Worm (Caenorhabditis elegans) whole organism, young adult: Measurements from ENCODE around the gene F42D1.4.

Experiments used
- B0336.3 ChIP-seq: fragments of 200-800 bp; sonication (Bioruptor generic); IDR thresholded peaks from 2 replicates; pipeline ENCODE4 v1.3.6; 2022; ENCODE audit warnings: missing genetic modification characterization, missing compliant biosample characterization
- C06A6.2 ChIP-seq: fragments of 200-800 bp; sonication (Bioruptor generic); conservative IDR thresholded peaks from 2 replicates; pipeline ENCODE4 v1.3.6; 2022; ENCODE audit warnings: missing genetic modification characterization, missing compliant biosample characterization
- F22D6.2 ChIP-seq: sonication (generic microtip); optimal IDR thresholded peaks from 2 replicates; lab custom pipeline; 2016; ENCODE audit warnings: mild to moderate bottlenecking, missing genetic modification characterization, missing compliant biosample characterization
- F57C9.4 ChIP-seq: sonication (generic microtip); optimal IDR thresholded peaks from 2 replicates; lab custom pipeline; 2017; ENCODE audit warnings: mild to moderate bottlenecking, missing genetic modification characterization, missing compliant biosample characterization
- K11D2.4 ChIP-seq: fragments of 200-800 bp; sonication (Bioruptor generic); IDR thresholded peaks from 2 replicates; pipeline ENCODE4 v1.3.6; 2022; ENCODE audit warnings: missing genetic modification reagents, missing genetic modification characterization, missing compliant biosample characterization
- T07F8.4 ChIP-seq: sonication (generic microtip); optimal IDR thresholded peaks from 2 replicates; lab custom pipeline; 2016; ENCODE audit warnings: mild to moderate bottlenecking, missing genetic modification characterization, moderate library complexity, missing compliant biosample characterization
- Y53G8AR.9 ChIP-seq: fragments of 200-800 bp; sonication (Bioruptor generic); conservative IDR thresholded peaks from 2 replicates; pipeline ENCODE4 v1.3.6; 2022; ENCODE audit warnings: missing genetic modification reagents, missing genetic modification characterization, missing compliant biosample characterization
- Y56A3A.18 ChIP-seq: fragments of 200-800 bp; sonication (Bioruptor generic); IDR thresholded peaks from 2 replicates; pipeline ENCODE4 v1.3.6; 2022; ENCODE audit warnings: missing genetic modification reagents, missing genetic modification characterization, missing compliant biosample characterization
- ama-1 ChIP-seq, 3 experiments: fragments of 150-350 bp in 1 of 3; sonication (generic microtip) in 2 of 3; optimal IDR thresholded peaks; 2 replicates each; lab custom pipeline; 2014 to 2018; ENCODE audit warnings: missing biosample characterization in 2 of 3, missing genetic modification characterization in 2 of 3, missing genetic modification reagents in 2 of 3
- aptf-2 ChIP-seq: fragments of 200-800 bp; sonication (Bioruptor generic); conservative IDR thresholded peaks from 2 replicates; pipeline ENCODE4 v1.3.6; 2022; ENCODE audit warnings: missing genetic modification reagents, missing genetic modification characterization, missing compliant biosample characterization
- aptf-3 ChIP-seq: fragments of 200-800 bp; sonication (Bioruptor generic); IDR thresholded peaks from 2 replicates; pipeline ENCODE4 v1.3.6; 2022; ENCODE audit warnings: missing genetic modification characterization, missing compliant biosample characterization
- attf-5 ChIP-seq: fragments of 200-800 bp; sonication (Bioruptor generic); optimal IDR thresholded peaks from 2 replicates; lab custom pipeline; 2018; ENCODE audit warnings: mild to moderate bottlenecking, missing genetic modification characterization, missing compliant biosample characterization
- die-1 ChIP-seq: sonication (generic microtip); optimal IDR thresholded peaks from 2 replicates; lab custom pipeline; 2016; ENCODE audit warnings: missing genotype, mild to moderate bottlenecking, missing genetic modification characterization, missing compliant biosample characterization
- dpff-1 ChIP-seq: sonication (generic microtip); optimal IDR thresholded peaks from 2 replicates; lab custom pipeline; 2017; ENCODE audit warnings: mild to moderate bottlenecking, missing genetic modification characterization, missing compliant biosample characterization
- dpl-1 ChIP-seq: fragments of 150-350 bp; optimal IDR thresholded peaks from 2 replicates; lab custom pipeline; 2014; ENCODE audit warnings: missing biosample characterization, missing genetic modification reagents, missing genetic modification characterization
- egl-18 ChIP-seq: fragments of 200-800 bp; sonication (Bioruptor generic); IDR thresholded peaks from 2 replicates; pipeline ENCODE4 v1.3.6; 2022; ENCODE audit warnings: missing genetic modification reagents, missing genetic modification characterization, missing compliant biosample characterization
- egrh-3 ChIP-seq: fragments of 200-800 bp; sonication (Bioruptor generic); IDR thresholded peaks from 2 replicates; pipeline ENCODE4 v1.3.6; 2022; ENCODE audit warnings: missing genetic modification reagents, missing genetic modification characterization, missing compliant biosample characterization
- fkh-3 ChIP-seq: sonication (generic microtip); optimal IDR thresholded peaks from 2 replicates; lab custom pipeline; 2016; ENCODE audit warnings: mild to moderate bottlenecking, missing genetic modification characterization, missing compliant biosample characterization
- him-1 ChIP-seq: sonication (generic microtip); optimal IDR thresholded peaks from 2 replicates; lab custom pipeline; 2016; ENCODE audit warnings: missing genotype, missing genetic modification reagents, missing genetic modification characterization, missing compliant biosample characterization
- hlh-12 ChIP-seq: sonication (generic microtip); optimal IDR thresholded peaks from 2 replicates; lab custom pipeline; 2016; ENCODE audit warnings: missing genetic modification characterization, missing compliant biosample characterization
- hmg-1.2 ChIP-seq: fragments of 200-800 bp; sonication (Bioruptor generic); IDR thresholded peaks from 2 replicates; pipeline ENCODE4 v1.3.6; 2022; ENCODE audit warnings: missing genetic modification reagents, missing genetic modification characterization, missing compliant biosample characterization
- hmg-20 ChIP-seq: fragments of 200-800 bp; sonication (Bioruptor generic); IDR thresholded peaks from 2 replicates; pipeline ENCODE4 v1.3.6; 2022; ENCODE audit warnings: missing genetic modification reagents, missing genetic modification characterization, missing compliant biosample characterization
- lin-26 ChIP-seq: fragments of 200-800 bp; sonication (Bioruptor generic); IDR thresholded peaks from 2 replicates; pipeline ENCODE4 v1.3.6; 2022; ENCODE audit warnings: missing genetic modification reagents, missing genetic modification characterization, missing compliant biosample characterization
- lin-35 ChIP-seq, 3 experiments: fragments of 150-350 bp in 2 of 3; sonication (generic microtip) in 1 of 3; optimal IDR thresholded peaks; 2 replicates each; lab custom pipeline; 2014 to 2018; ENCODE audit warnings: missing biosample characterization in 3 of 3, missing genetic modification characterization in 3 of 3, missing genetic modification reagents in 3 of 3
- lin-54 ChIP-seq: fragments of 200-800 bp; sonication (Bioruptor generic); optimal IDR thresholded peaks from 2 replicates; lab custom pipeline; 2018; ENCODE audit warnings: mild to moderate bottlenecking, missing genetic modification characterization, missing compliant biosample characterization
- lsl-1 ChIP-seq: fragments of 200-800 bp; sonication (Bioruptor generic); optimal IDR thresholded peaks from 2 replicates; lab custom pipeline; 2018; ENCODE audit warnings: mild to moderate bottlenecking, missing genetic modification characterization, moderate library complexity, missing compliant biosample characterization
- madf-10 ChIP-seq: sonication (generic microtip); optimal IDR thresholded peaks from 2 replicates; lab custom pipeline; 2016; ENCODE audit warnings: mild to moderate bottlenecking, missing genetic modification characterization, missing compliant biosample characterization
- madf-3 ChIP-seq: fragments of 200-800 bp; sonication (Bioruptor generic); IDR thresholded peaks from 2 replicates; pipeline ENCODE4 v1.3.6; 2022; ENCODE audit warnings: missing genetic modification reagents, missing genetic modification characterization, missing compliant biosample characterization
- madf-6 ChIP-seq: fragments of 200-800 bp; sonication (Bioruptor generic); IDR thresholded peaks from 2 replicates; pipeline ENCODE4 v1.3.6; 2022; ENCODE audit warnings: missing genetic modification reagents, missing genetic modification characterization, missing compliant biosample characterization
- madf-8 ChIP-seq: fragments of 200-800 bp; sonication (Bioruptor generic); conservative IDR thresholded peaks from 2 replicates; pipeline ENCODE4 v1.3.6; 2022; ENCODE audit warnings: missing genetic modification reagents, missing genetic modification characterization, missing compliant biosample characterization
- nfya-2 ChIP-seq: fragments of 200-800 bp; sonication (Bioruptor generic); IDR thresholded peaks from 2 replicates; pipeline ENCODE4 v1.3.6; 2022; ENCODE audit warnings: missing genetic modification reagents, missing genetic modification characterization, missing compliant biosample characterization
- nfyb-1 ChIP-seq: fragments of 200-800 bp; sonication (Bioruptor generic); IDR thresholded peaks from 2 replicates; pipeline ENCODE4 v1.3.6; 2022; ENCODE audit warnings: missing genetic modification reagents, missing genetic modification characterization, missing compliant biosample characterization
- nhr-27 ChIP-seq: fragments of 200-800 bp; sonication (Bioruptor generic); optimal IDR thresholded peaks from 2 replicates; lab custom pipeline; 2018; ENCODE audit warnings: mild to moderate bottlenecking, missing genetic modification characterization, moderate library complexity, missing compliant biosample characterization
- pbrm-1 ChIP-seq: fragments of 200-800 bp; sonication (Bioruptor generic); IDR thresholded peaks from 2 replicates; pipeline ENCODE4 v1.3.6; 2022; ENCODE audit warnings: missing genetic modification reagents, missing genetic modification characterization, missing compliant biosample characterization
- pha-4 ChIP-seq: fragments of 150-350 bp; sonication (generic microtip); optimal IDR thresholded peaks from 2 replicates; lab custom pipeline; 2014; ENCODE audit warnings: missing biosample characterization, missing genetic modification reagents, missing genetic modification characterization
- repo-1 ChIP-seq: sonication (generic microtip); optimal IDR thresholded peaks from 2 replicates; lab custom pipeline; 2017; ENCODE audit warnings: mild to moderate bottlenecking, missing genetic modification characterization, missing compliant biosample characterization
- snpc-4 ChIP-seq, 5 experiments: fragments of 150-350 bp in 1 of 5; sonication (generic microtip) in 4 of 5; optimal IDR thresholded peaks; 2 replicates each; lab custom pipeline; 2014 to 2018; ENCODE audit warnings: missing genetic modification characterization in 5 of 5, missing biosample characterization in 3 of 5, antibody characterized with exemption in 2 of 5, mild to moderate bottlenecking in 2 of 5, missing compliant biosample characterization in 2 of 5, missing genotype in 2 of 5, moderate library complexity in 2 of 5, missing genetic modification reagents in 1 of 5
- somi-1 ChIP-seq: fragments of 200-800 bp; sonication (Bioruptor generic); optimal IDR thresholded peaks from 2 replicates; lab custom pipeline; 2018; ENCODE audit warnings: mild to moderate bottlenecking, missing genetic modification characterization, missing compliant biosample characterization
- tlf-1 ChIP-seq: fragments of 200-800 bp; sonication (Bioruptor generic); optimal IDR thresholded peaks from 2 replicates; lab custom pipeline; 2018; ENCODE audit warnings: mild to moderate bottlenecking, missing genetic modification characterization, missing compliant biosample characterization
- unc-62 ChIP-seq: fragments of 150-350 bp; optimal IDR thresholded peaks from 2 replicates; lab custom pipeline; 2014; ENCODE audit warnings: missing biosample characterization, missing genetic modification reagents, missing genetic modification characterization
- xnd-1 ChIP-seq: sonication (generic microtip); optimal IDR thresholded peaks from 2 replicates; lab custom pipeline; 2016; ENCODE audit warnings: missing genotype, missing genetic modification reagents, missing genetic modification characterization, missing compliant biosample characterization
- zim-3 ChIP-seq: sonication (generic microtip); optimal IDR thresholded peaks from 2 replicates; lab custom pipeline; 2017; ENCODE audit warnings: mild to moderate bottlenecking, missing genetic modification characterization, moderate library complexity, missing compliant biosample characterization
- ztf-18 ChIP-seq: sonication (generic microtip); optimal IDR thresholded peaks from 2 replicates; lab custom pipeline; 2016; ENCODE audit warnings: missing genotype, mild to moderate bottlenecking, missing genetic modification characterization, missing compliant biosample characterization
- ztf-3 ChIP-seq: fragments of 200-800 bp; sonication (Bioruptor generic); optimal IDR thresholded peaks from 2 replicates; lab custom pipeline; 2018; ENCODE audit warnings: mild to moderate bottlenecking, missing genetic modification characterization, missing compliant biosample characterization

F42D1.4 gene

ce11 chrX:14805746-14806145 is 1.3 kb upstream of the F42D1.4 start:
- TF ChIP-seq snpc-4 (GFP tag; optimal IDR thresholded peaks at IDR 0.05; lab: Kevin White, UChicago), result no peak
- peak in 2 of 4 experiments; percentile 57 to 71 for TF ChIP-seq snpc-4 (tag; optimal IDR thresholded peaks at IDR 0.05; lab: Kevin White, UChicago)
- no peak for TF ChIP-seq hmg-20 (GFP tag; lab: Robert Waterston, UW)
- TF ChIP-seq Y56A3A.18 (GFP tag; lab: Robert Waterston, UW), result no peak
- no peak for TF ChIP-seq lin-54 (GFP tag; lab: Kevin White, UChicago)
- TF ChIP-seq egrh-3 (GFP tag; lab: Robert Waterston, UW), result no peak
- TF ChIP-seq T07F8.4 (tag; lab: Kevin White, UChicago), result no peak

ce11 chrX:14808796-14809195 is 1.8 kb downstream of the F42D1.4 start:
- TF ChIP-seq tlf-1 (no peak), nfyb-1 (0 out of 2 replicates have a peak, but pooled peaks have one; percentile 47), nhr-27 (peak; percentile 23), B0336.3 (0 out of 2 replicates have a peak, but pooled peaks have one; percentile 43), Y56A3A.18 (GFP tag; lab: Robert Waterston, UW) (0 out of 2 replicates have a peak, but pooled peaks have one; percentile 75), repo-1 (tag; lab: Kevin White, UChicago) (peak; percentile 59), zim-3 (tag; lab: Kevin White, UChicago) (peak; percentile 59), ama-1 (optimal IDR thresholded peaks at IDR 0.05; lab: Kevin White, UChicago) (peak; percentile 58), ama-1 (GFP tag; optimal IDR thresholded peaks at IDR 0.05; lab: Kevin White, UChicago) (no peak), Y53G8AR.9 (peak; percentile 49; the same call in 1 of the 2 replicates), dpff-1 (tag; lab: Kevin White, UChicago) (no peak)

ce11 chrX:14809905-14810304 is 2.9 kb downstream of the F42D1.4 start:
- no peak for TF ChIP-seq unc-62

- peak; percentile 4 for TF ChIP-seq madf-10 (tag; lab: Kevin White, UChicago)
- TF ChIP-seq F22D6.2 (tag; lab: Kevin White, UChicago), result no peak
- no peak for TF ChIP-seq nfya-2 (GFP tag; lab: Robert Waterston, UW)
- no peak for TF ChIP-seq hlh-12 (tag; lab: Kevin White, UChicago)
- TF ChIP-seq ztf-18 (tag; lab: Kevin White, UChicago), result no peak
- TF ChIP-seq attf-5, result peak; percentile 46
- TF ChIP-seq aptf-3 (GFP tag; lab: Robert Waterston, UW), result no peak
- TF ChIP-seq K11D2.4, result no peak
- TF ChIP-seq madf-6 (GFP tag; lab: Robert Waterston, UW), result no peak
- peak; percentile 50; the same call in 1 of the 2 replicates for TF ChIP-seq hmg-1.2
- no peak for TF ChIP-seq madf-8 (GFP tag; lab: Robert Waterston, UW)
- no peak for TF ChIP-seq pbrm-1 (GFP tag; lab: Robert Waterston, UW)
- TF ChIP-seq die-1 (tag; lab: Kevin White, UChicago), result no peak
- TF ChIP-seq madf-3, result no peak
- TF ChIP-seq lin-26 (GFP tag; lab: Robert Waterston, UW), result no peak
- TF ChIP-seq aptf-2 (GFP tag; lab: Robert Waterston, UW), result no peak
- no peak for TF ChIP-seq lsl-1
- peak; percentile 6 for TF ChIP-seq somi-1 (GFP tag; lab: Kevin White, UChicago)
- TF ChIP-seq xnd-1 (tag; lab: Kevin White, UChicago), result no peak
- TF ChIP-seq him-1, result no peak
- TF ChIP-seq lin-35 (GFP tag; optimal IDR thresholded peaks at IDR 0.05; lab: Kevin White, UChicago), result peak in 1 of 3 experiments; percentile 54
- TF ChIP-seq F57C9.4 (tag; lab: Kevin White, UChicago), result no peak
- peak; percentile 29; the same call in 1 of the 2 replicates for TF ChIP-seq C06A6.2 (GFP tag; lab: Robert Waterston, UW)
- no peak for TF ChIP-seq snpc-4 (GFP tag; optimal IDR thresholded peaks at IDR 0.05; lab: Kevin White, UChicago)
- peak in 2 of 4 experiments; percentile 28 to 30 for TF ChIP-seq snpc-4 (tag; optimal IDR thresholded peaks at IDR 0.05; lab: Kevin White, UChicago)
- TF ChIP-seq ztf-3 (GFP tag; lab: Kevin White, UChicago), result no peak
- no peak for TF ChIP-seq fkh-3 (tag; lab: Kevin White, UChicago)
- no peak for TF ChIP-seq egl-18 (GFP tag; lab: Robert Waterston, UW)
- TF ChIP-seq pha-4 (tag; lab: Kevin White, UChicago), result no peak
- TF ChIP-seq dpl-1 (GFP tag; lab: Kevin White, UChicago), result no peak
Observed at ce11 chrX:14810718-14811117, 3.7 kb downstream of the F42D1.4 start, which contains the start of gene atf-4. Gene atf-4, minus strand, starts transcription at chrX:14810810.
